Fruit fly (Drosophila melanogaster): ENCODE results near the gene CG7542.

Gene CG7542

dm6 chr3L:17576093-17576885 lies 26.7 kb downstream of the CG7542 start (continued):
- TF ChIP-seq CG3407 (GFP tag; optimal IDR thresholded peaks at IDR 0.05) (peak; percentile 9), so (GFP tag; IDR thresholded peaks at IDR 0.05) (no peak; the same call in 2 of the 3 replicates), CG34224 (GFP tag; IDR thresholded peaks at IDR 0.05; ENCODE audit: partially characterized antibody) (0 out of 3 replicates have a peak, but pooled peaks have one; percentile 31), da (GFP tag; optimal IDR thresholded peaks at IDR 0.05) (no peak), CG16863 (GFP tag; optimal IDR thresholded peaks at IDR 0.05) (no peak), ATbp (GFP tag; optimal IDR thresholded peaks at IDR 0.05) (peak; percentile 34), CG12744 (GFP tag; optimal IDR thresholded peaks at IDR 0.05) (no peak), CoRest (tag; optimal IDR thresholded peaks at IDR 0.05) (no peak), ssp (GFP tag; IDR thresholded peaks at IDR 0.05) (no peak), CG8478 (optimal IDR thresholded peaks at IDR 0.05) (peak; percentile 95), CG7987 (GFP tag; optimal IDR thresholded peaks at IDR 0.05) (no peak), Blimp-1 (GFP tag; optimal IDR thresholded peaks at IDR 0.05) (peak; percentile 19), phol (tag; optimal IDR thresholded peaks at IDR 0.05) (no peak), B-H1 (GFP tag; IDR thresholded peaks at IDR 0.05) (no peak), Trl (optimal IDR thresholded peaks at IDR 0.05) (peak; percentile 69 to 75), Trl (GFP tag; optimal IDR thresholded peaks at IDR 0.05) (no peak), CG43689 (GFP tag; IDR thresholded peaks at IDR 0.05) (no peak), az2 (GFP tag; optimal IDR thresholded peaks at IDR 0.05) (no peak), CG12071 (GFP tag; optimal IDR thresholded peaks at IDR 0.05) (no peak), CG9932 (GFP tag; IDR thresholded peaks at IDR 0.05) (no peak), CG8388 (GFP tag; optimal IDR thresholded peaks at IDR 0.05) (no peak), chinmo (GFP tag; IDR thresholded peaks at IDR 0.05; ENCODE audit: partially characterized antibody) (peak; percentile 97), her (GFP tag; optimal IDR thresholded peaks at IDR 0.05) (peak; percentile 18), Med (GFP tag) (peak; percentile 83), CG8281 (tag; optimal IDR thresholded peaks at IDR 0.05) (peak; percentile 49), tgo (GFP tag; IDR thresholded peaks at IDR 0.05) (no peak), inv (GFP tag; IDR thresholded peaks at IDR 0.05; ENCODE audit: partially characterized antibody) (no peak), CG15479 (GFP tag; optimal IDR thresholded peaks at IDR 0.05) (no peak), CG1792 (GFP tag; optimal IDR thresholded peaks at IDR 0.05) (no peak), BEAF-32 (GFP tag; optimal IDR thresholded peaks at IDR 0.05) (no peak), CG7372 (GFP tag; IDR thresholded peaks at IDR 0.05) (no peak), CG4360 (GFP tag; IDR thresholded peaks at IDR 0.05) (no peak), ash1 (GFP tag; optimal IDR thresholded peaks at IDR 0.05) (no peak), cg (GFP tag; optimal IDR thresholded peaks at IDR 0.05) (peak; percentile 95), sug (tag; optimal IDR thresholded peaks at IDR 0.05) (no peak), Neu2 (GFP tag; optimal IDR thresholded peaks at IDR 0.05; ENCODE audit: borderline replicate concordance) (no peak), CG2116 (GFP tag; optimal IDR thresholded peaks at IDR 0.05) (peak; percentile 24), toy (GFP tag; IDR thresholded peaks at IDR 0.05) (no peak), Jarid2 (GFP tag; optimal IDR thresholded peaks at IDR 0.05) (peak; percentile 69), D19A (tag; optimal IDR thresholded peaks at IDR 0.05) (no peak), CG14710 (tag; optimal IDR thresholded peaks at IDR 0.05) (no peak), Dfd (GFP tag; optimal IDR thresholded peaks at IDR 0.05) (no peak), CG11504 (tag; optimal IDR thresholded peaks at IDR 0.05) (peak; percentile 7), Dek (tag; optimal IDR thresholded peaks at IDR 0.05) (no peak), CG3163 (GFP tag; optimal IDR thresholded peaks at IDR 0.05) (peak; percentile 47), CG4617 (GFP tag; optimal IDR thresholded peaks at IDR 0.05; ENCODE audit: borderline replicate concordance) (no peak), onecut (GFP tag; IDR thresholded peaks at IDR 0.05) (peak; percentile 68), kni (GFP tag; optimal IDR thresholded peaks at IDR 0.05) (peak; percentile 41), YL-1 (GFP tag; optimal IDR thresholded peaks at IDR 0.05) (no peak), sens (GFP tag) (peak; percentile 61)

Data from whole organism, embryonic.